Worm (Caenorhabditis elegans) whole organism, mixed stage, embryonic: ENCODE data around the gene rle-1.

Source experiments
- blmp-1 ChIP-seq: fragments of 150-350 bp; optimal IDR thresholded peaks from 2 replicates; lab custom pipeline; 2014; ENCODE audit warnings: missing biosample characterization, missing genetic modification characterization
- ces-1 ChIP-seq: fragments of 150-350 bp; optimal IDR thresholded peaks from 2 replicates; lab custom pipeline; 2014; ENCODE audit warnings: missing biosample characterization, missing genetic modification reagents, missing genetic modification characterization
- cnd-1 ChIP-seq: fragments of 200-800 bp; sonication (Bioruptor generic); optimal IDR thresholded peaks from 2 replicates; lab custom pipeline; 2018; ENCODE audit warnings: mild to moderate bottlenecking, missing genetic modification characterization, missing compliant biosample characterization
- elt-3 ChIP-seq: fragments of 150-350 bp; optimal IDR thresholded peaks from 2 replicates; lab custom pipeline; 2014; ENCODE audit warnings: missing biosample characterization, missing genetic modification characterization
- mab-5 ChIP-seq: fragments of 150-350 bp; optimal IDR thresholded peaks from 2 replicates; lab custom pipeline; 2014; ENCODE audit warnings: missing biosample characterization, missing genetic modification characterization
- nhr-2 ChIP-seq: fragments of 150-350 bp; optimal IDR thresholded peaks from 2 replicates; lab custom pipeline; 2014; ENCODE audit warnings: missing biosample characterization, missing genetic modification characterization
- nhr-237 ChIP-seq: fragments of 150-350 bp; optimal IDR thresholded peaks from 2 replicates; lab custom pipeline; 2014; ENCODE audit warnings: missing biosample characterization, missing genetic modification characterization
- nhr-76 ChIP-seq: sonication (generic microtip); optimal IDR thresholded peaks from 2 replicates; lab custom pipeline; 2017; ENCODE audit warnings: missing biosample characterization, missing genetic modification characterization
- pha-4 ChIP-seq: fragments of 150-350 bp; optimal IDR thresholded peaks from 2 replicates; lab custom pipeline; 2018; ENCODE audit warnings: missing biosample characterization, missing genetic modification reagents, missing genetic modification characterization
- sptf-1 ChIP-seq: sonication (generic microtip); optimal IDR thresholded peaks from 2 replicates; lab custom pipeline; 2017; ENCODE audit warnings: mild to moderate bottlenecking, missing genetic modification characterization, moderate library complexity, missing compliant biosample characterization
- unc-120 ChIP-seq: sonication (generic microtip); optimal IDR thresholded peaks from 2 replicates; lab custom pipeline; 2017; ENCODE audit warnings: missing genetic modification characterization, missing compliant biosample characterization; ENCODE audit not compliant: poor library complexity, severe bottlenecking
- unc-62 ChIP-seq: fragments of 150-350 bp; optimal IDR thresholded peaks from 2 replicates; lab custom pipeline; 2014; ENCODE audit warnings: missing biosample characterization, missing genetic modification reagents, missing genetic modification characterization
- ztf-11 ChIP-seq: fragments of 150-350 bp; optimal IDR thresholded peaks from 2 replicates; lab custom pipeline; 2014; ENCODE audit warnings: missing biosample characterization, missing genetic modification characterization

- TF ChIP-seq sptf-1 (tag; lab: Kevin White, UChicago) (no peak), pha-4 (tag; lab: Kevin White, UChicago) (no peak), unc-62 (GFP tag; lab: Kevin White, UChicago) (no peak), nhr-237 (tag; lab: Kevin White, UChicago) (no peak), blmp-1 (tag; lab: Kevin White, UChicago) (no peak), unc-120 (tag; lab: Kevin White, UChicago) (no peak), nhr-76 (tag; lab: Kevin White, UChicago) (no peak), nhr-2 (tag; lab: Kevin White, UChicago) (no peak), mab-5 (tag; lab: Kevin White, UChicago) (no peak), cnd-1 (tag; lab: Kevin White, UChicago) (no peak), ces-1 (GFP tag; lab: Kevin White, UChicago) (no peak), elt-3 (tag; lab: Kevin White, UChicago) (no peak), ztf-11 (tag; lab: Kevin White, UChicago) (no peak)
Observed at ce11 chrIII:10920044-10920443, 16.0 kb upstream of the rle-1 start, which contains the start of gene vab-7.
